Worm (Caenorhabditis elegans): ENCODE measurements around the gene C38H2.3.

DNA sequence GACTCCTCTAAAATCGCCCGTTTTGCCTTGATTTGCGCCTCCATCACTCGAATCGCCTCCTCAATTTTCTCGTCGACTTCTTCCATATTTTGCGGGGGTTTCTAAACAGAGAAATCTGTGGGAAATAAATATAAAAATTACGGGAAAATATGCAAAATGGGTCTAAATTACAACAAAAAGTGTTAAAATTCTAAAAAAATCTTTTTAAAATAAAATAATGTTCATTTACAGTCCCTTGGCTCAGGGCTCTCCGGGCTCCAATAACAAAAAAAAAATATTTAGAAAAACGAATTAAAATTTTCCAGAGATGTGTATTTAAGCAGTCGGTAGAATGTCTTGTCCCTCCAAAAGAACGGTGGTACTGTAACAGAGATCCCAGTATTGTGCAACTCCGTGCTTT, 37.5 kb upstream of the C38H2.3 start, which contains the start of gene M03C11.6:
- TF ChIP-seq him-1 (tag; optimal IDR thresholded peaks at IDR 0.05) (no peak), W03F9.2 (tag; optimal IDR thresholded peaks at IDR 0.05) (no peak)

All from whole organism, L4/young adult.